Fruit fly (Drosophila melanogaster): ENCODE measurements around the gene Sbf.

The Sbf gene

DNA sequence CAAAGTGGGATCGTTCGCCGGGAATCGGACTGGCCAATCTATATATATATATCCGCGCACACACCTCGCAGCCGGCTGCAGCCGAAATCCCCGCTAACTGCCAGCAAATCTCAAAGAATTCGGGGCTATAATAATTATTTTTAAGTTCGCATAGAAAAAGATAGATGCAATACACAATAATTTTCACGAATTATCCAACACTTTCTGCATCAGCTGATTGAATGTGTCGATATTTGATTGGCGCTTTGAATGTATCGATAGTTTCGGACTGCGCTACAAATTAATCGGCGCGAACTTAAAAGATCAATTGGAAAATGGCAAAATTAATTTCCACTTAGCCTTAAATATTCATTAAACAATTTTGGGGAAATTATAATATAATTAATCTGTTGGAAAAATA, at the start of gene Sbf:
Gene Sbf (minus strand): TSS at position 169 of the 400 bp plus-strand sequence.
- TF ChIP-seq rn (GFP tag; IDR thresholded peaks at IDR 0.05) (no peak), CG17806 (tag; optimal IDR thresholded peaks at IDR 0.05) (no peak), Ets98B (GFP tag; IDR thresholded peaks at IDR 0.05) (no peak), Snoo (tag; optimal IDR thresholded peaks at IDR 0.05) (no peak), CG8159 (tag; optimal IDR thresholded peaks at IDR 0.05) (no peak), gl (tag; optimal IDR thresholded peaks at IDR 0.05) (no peak), D1 (tag; optimal IDR thresholded peaks at IDR 0.05) (no peak), CG4496 (GFP tag; IDR thresholded peaks at IDR 0.05) (no peak), CG8301 (tag; optimal IDR thresholded peaks at IDR 0.05) (no peak), CG9948 (tag; optimal IDR thresholded peaks at IDR 0.05) (no peak)

DNA sequence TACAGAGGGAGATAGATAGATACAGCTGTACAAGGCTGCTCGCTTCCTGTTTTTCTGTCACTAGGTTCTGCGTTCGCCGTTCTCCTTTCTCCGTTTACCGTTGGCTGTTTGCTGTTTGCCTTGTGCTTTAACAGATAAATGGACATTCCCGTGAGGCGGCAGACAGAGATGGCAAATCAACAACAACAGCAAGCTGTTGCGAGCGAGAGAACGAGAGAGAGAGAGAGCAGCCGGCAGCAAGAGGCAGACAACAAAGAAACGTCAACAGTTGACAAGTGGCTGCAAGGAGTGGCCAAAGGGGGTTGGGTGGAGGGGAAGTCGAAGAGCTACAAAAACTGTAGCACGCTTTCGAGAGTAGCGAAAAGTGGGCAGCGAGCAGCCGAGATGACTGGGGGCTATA, 36.7 kb upstream of the Sbf start:
- TF ChIP-seq Pif1A (GFP tag; optimal IDR thresholded peaks at IDR 0.05) (no peak), Pif1B (GFP tag; optimal IDR thresholded peaks at IDR 0.05) (no peak), CG13204 (GFP tag; optimal IDR thresholded peaks at IDR 0.05) (peak; percentile 5), CG4496 (GFP tag; IDR thresholded peaks at IDR 0.05) (peak; percentile 63; the same call in 2 of the 3 replicates), EcR (GFP tag; optimal IDR thresholded peaks at IDR 0.05) (peak; percentile 4), CG9948 (tag; optimal IDR thresholded peaks at IDR 0.05) (no peak)

DNA sequence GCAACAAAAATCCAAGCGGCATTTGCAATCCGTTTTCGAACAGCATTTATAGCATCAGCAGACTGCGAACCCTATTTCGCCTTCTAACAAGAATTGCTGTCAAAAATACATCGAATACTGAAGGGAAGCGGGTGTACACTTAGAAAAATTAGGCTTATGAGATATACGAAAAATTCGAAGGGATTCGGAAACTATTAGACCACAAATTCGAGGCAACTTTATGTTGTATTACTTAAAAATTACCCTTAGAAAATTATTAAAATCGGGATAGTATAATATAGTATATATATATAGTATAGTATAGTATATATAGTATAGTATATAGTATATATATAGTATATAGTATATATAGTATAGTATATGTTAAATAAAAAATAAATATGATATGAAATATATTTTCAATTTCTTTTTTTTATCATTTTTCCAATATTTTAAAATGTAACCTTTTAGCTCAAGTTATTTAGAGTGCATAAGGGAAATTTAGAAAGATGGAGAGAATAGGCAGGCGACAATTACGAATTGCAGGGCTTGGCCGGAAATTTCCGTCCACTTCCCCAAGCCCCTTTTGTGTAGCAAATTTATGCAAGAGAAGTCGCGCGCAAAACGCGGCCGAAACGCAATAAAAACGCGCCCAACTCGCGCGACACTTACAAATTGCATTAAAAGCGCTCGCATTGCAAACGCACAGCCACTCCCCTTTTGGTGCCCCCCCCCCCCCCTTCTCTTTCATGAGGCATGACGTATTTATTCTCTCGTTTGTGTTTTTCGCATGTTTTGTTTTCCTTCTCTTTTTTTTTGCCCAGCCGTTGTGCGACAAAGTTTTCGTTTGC, 34.2 kb upstream of the Sbf start:
- TF ChIP-seq CG8301 (tag; optimal IDR thresholded peaks at IDR 0.05) (no peak), CG8159 (tag; optimal IDR thresholded peaks at IDR 0.05) (peak; percentile 31), CG15710 (tag; optimal IDR thresholded peaks at IDR 0.05) (no peak), CG32121 (GFP tag; IDR thresholded peaks at IDR 0.05) (peak; percentile 37; the same call in 1 of the 2 replicates), fd96Ca (GFP tag; IDR thresholded peaks at IDR 0.05) (no peak), CG14655 (GFP tag; optimal IDR thresholded peaks at IDR 0.05) (no peak), CG10348 (GFP tag; IDR thresholded peaks at IDR 0.05) (no peak), EcR (GFP tag; optimal IDR thresholded peaks at IDR 0.05) (no peak), gl (tag; optimal IDR thresholded peaks at IDR 0.05) (no peak), CG12605 (GFP tag; IDR thresholded peaks at IDR 0.05) (peak; percentile 22; the same call in 1 of the 2 replicates), CG13204 (GFP tag; optimal IDR thresholded peaks at IDR 0.05) (no peak), CG4496 (GFP tag; IDR thresholded peaks at IDR 0.05) (0 out of 3 replicates have a peak, but pooled peaks have one; percentile 26), Pif1A (GFP tag; optimal IDR thresholded peaks at IDR 0.05) (no peak), Ets98B (GFP tag; IDR thresholded peaks at IDR 0.05) (peak; percentile 12; the same call in 1 of the 2 replicates), CG9948 (tag; optimal IDR thresholded peaks at IDR 0.05) (no peak), Pif1B (GFP tag; optimal IDR thresholded peaks at IDR 0.05) (no peak)

dm6 chr3R:11822266-11822665, 25.5 kb upstream of the Sbf start, which contains the start of gene Kyat:
Gene Kyat (minus strand): TSS chr3R:11822493.
- no peak for TF ChIP-seq gl (tag; optimal IDR thresholded peaks at IDR 0.05)
- no peak for TF ChIP-seq Ets98B (GFP tag; IDR thresholded peaks at IDR 0.05)
- no peak for TF ChIP-seq rn (GFP tag; IDR thresholded peaks at IDR 0.05)
- no peak for TF ChIP-seq D1 (tag; optimal IDR thresholded peaks at IDR 0.05)
- no peak for TF ChIP-seq Pif1A (GFP tag; optimal IDR thresholded peaks at IDR 0.05)
- no peak for TF ChIP-seq Pif1B (GFP tag; optimal IDR thresholded peaks at IDR 0.05)
- TF ChIP-seq CG4496 (GFP tag; IDR thresholded peaks at IDR 0.05): no peak
- no peak for TF ChIP-seq CG8159 (tag; optimal IDR thresholded peaks at IDR 0.05)

DNA sequence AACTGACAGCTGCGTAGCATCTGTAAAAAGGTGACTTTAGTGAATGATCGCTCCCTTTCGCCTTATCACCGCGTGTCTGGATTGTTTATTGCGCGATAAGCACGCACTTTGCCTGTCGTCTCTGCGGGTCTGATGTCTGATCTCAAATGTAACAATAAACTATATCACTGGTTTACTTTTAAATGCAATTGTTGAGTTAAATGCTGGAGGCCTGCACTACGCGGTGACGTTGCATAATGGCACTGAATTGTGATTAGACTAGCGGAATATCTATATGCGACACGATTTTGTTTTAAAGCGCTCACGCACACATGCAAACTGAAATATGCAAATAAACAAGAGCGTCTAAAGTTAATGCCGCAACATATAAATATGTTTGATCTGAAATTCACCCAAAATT, 25.1 kb upstream of the Sbf start:
- TF ChIP-seq CG13204 (GFP tag; optimal IDR thresholded peaks at IDR 0.05) (no peak), CG17806 (tag; optimal IDR thresholded peaks at IDR 0.05) (no peak), Snoo (tag; optimal IDR thresholded peaks at IDR 0.05) (no peak), gl (tag; optimal IDR thresholded peaks at IDR 0.05) (no peak), CG10348 (GFP tag; IDR thresholded peaks at IDR 0.05) (no peak), Pif1A (GFP tag; optimal IDR thresholded peaks at IDR 0.05) (no peak), CG8301 (tag; optimal IDR thresholded peaks at IDR 0.05) (no peak), fd96Ca (GFP tag; IDR thresholded peaks at IDR 0.05) (no peak), Pif1B (GFP tag; optimal IDR thresholded peaks at IDR 0.05) (no peak), CG34367 (tag; optimal IDR thresholded peaks at IDR 0.05) (no peak), CG8159 (tag; optimal IDR thresholded peaks at IDR 0.05) (no peak), rn (GFP tag; IDR thresholded peaks at IDR 0.05) (no peak), CG14655 (GFP tag; optimal IDR thresholded peaks at IDR 0.05) (no peak), CG32121 (GFP tag; IDR thresholded peaks at IDR 0.05) (no peak), EcR (GFP tag; optimal IDR thresholded peaks at IDR 0.05) (no peak), CG4496 (GFP tag; IDR thresholded peaks at IDR 0.05) (no peak), CG12605 (GFP tag; IDR thresholded peaks at IDR 0.05) (no peak)

DNA sequence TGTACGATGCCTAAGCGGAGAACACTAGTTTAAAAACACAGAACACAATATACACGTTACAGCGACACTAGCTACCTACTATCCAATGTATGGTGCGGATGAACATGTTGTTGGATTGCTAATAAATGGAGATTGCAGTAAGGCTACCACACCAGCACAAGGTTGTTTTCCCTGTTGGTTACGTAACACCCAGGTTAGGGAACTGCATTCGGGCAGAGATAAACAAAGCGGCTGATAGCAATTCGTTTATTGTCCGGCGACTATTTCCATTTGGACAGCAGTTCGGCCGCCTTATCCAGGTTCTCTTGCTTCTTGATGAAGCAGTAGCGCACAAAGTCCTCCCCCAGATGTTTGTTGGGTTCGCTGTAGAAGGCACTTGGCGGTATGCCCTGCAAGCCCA, 23.4 kb upstream of the Sbf start:
- no peak for TF ChIP-seq CG34367 (tag; optimal IDR thresholded peaks at IDR 0.05)
- TF ChIP-seq Ets98B (GFP tag; IDR thresholded peaks at IDR 0.05): no peak
- no peak for TF ChIP-seq CG4496 (GFP tag; IDR thresholded peaks at IDR 0.05)
- no peak for TF ChIP-seq CG9948 (tag; optimal IDR thresholded peaks at IDR 0.05)
- TF ChIP-seq EcR (GFP tag; optimal IDR thresholded peaks at IDR 0.05): no peak
- TF ChIP-seq CG32121 (GFP tag; IDR thresholded peaks at IDR 0.05): no peak
- TF ChIP-seq CG13204 (GFP tag; optimal IDR thresholded peaks at IDR 0.05): no peak
- TF ChIP-seq CG15710 (tag; optimal IDR thresholded peaks at IDR 0.05): no peak
- no peak for TF ChIP-seq D1 (tag; optimal IDR thresholded peaks at IDR 0.05)
- no peak for TF ChIP-seq fd96Ca (GFP tag; IDR thresholded peaks at IDR 0.05)

Measured in whole organism, pupa.